Worm (Caenorhabditis elegans) whole organism, young adult: ENCODE data around the gene icl-1.
A peak's percentile ranks its signal among the peaks of the same experiment; 100 is the strongest.

Experiments
- B0019.2 ChIP-seq: fragments of 200-800 bp; sonication (Bioruptor generic); conservative IDR thresholded peaks from 2 replicates; pipeline ENCODE4 v1.3.6; 2022; ENCODE audit warnings: missing genetic modification reagents, missing genetic modification characterization, missing compliant biosample characterization
- B0336.3 ChIP-seq: fragments of 200-800 bp; sonication (Bioruptor generic); IDR thresholded peaks from 2 replicates; pipeline ENCODE4 v1.3.6; 2022; ENCODE audit warnings: missing genetic modification characterization, missing compliant biosample characterization
- C17E4.6 ChIP-seq: fragments of 200-800 bp; sonication (Bioruptor generic); IDR thresholded peaks from 2 replicates; pipeline ENCODE4 v1.3.6; 2022; ENCODE audit warnings: missing genetic modification reagents, missing genetic modification characterization, missing compliant biosample characterization
- F23B12.7 ChIP-seq: sonication (generic microtip); optimal IDR thresholded peaks from 2 replicates; lab custom pipeline; 2017; ENCODE audit warnings: missing genetic modification characterization, mild to moderate bottlenecking, missing compliant biosample characterization, antibody characterized with exemption, moderate library complexity; ENCODE audit not compliant: insufficient read depth
- F39B2.1 ChIP-seq: fragments of 200-800 bp; sonication (Bioruptor generic); IDR thresholded peaks from 2 replicates; pipeline ENCODE4 v1.3.6; 2022; ENCODE audit warnings: missing genetic modification reagents, missing genetic modification characterization, missing compliant biosample characterization
- F49E8.2 ChIP-seq: sonication (generic microtip); optimal IDR thresholded peaks from 3 replicates; lab custom pipeline; 2017; ENCODE audit warnings: missing genetic modification characterization, mild to moderate bottlenecking, missing compliant biosample characterization, antibody characterized with exemption, moderate library complexity; ENCODE audit not compliant: insufficient read depth
- F52B5.7 ChIP-seq: sonication (generic microtip); optimal IDR thresholded peaks from 2 replicates; lab custom pipeline; 2016; ENCODE audit warnings: mild to moderate bottlenecking, missing genetic modification characterization, missing compliant biosample characterization
- F55B11.4 ChIP-seq: sonication (generic microtip); optimal IDR thresholded peaks from 2 replicates; lab custom pipeline; 2016; ENCODE audit warnings: missing compliant biosample characterization, missing genetic modification characterization, borderline replicate concordance; ENCODE audit not compliant: insufficient read depth
- F57C9.4 ChIP-seq: sonication (generic microtip); optimal IDR thresholded peaks from 2 replicates; lab custom pipeline; 2017; ENCODE audit warnings: mild to moderate bottlenecking, missing genetic modification characterization, missing compliant biosample characterization
- K11D2.4 ChIP-seq: fragments of 200-800 bp; sonication (Bioruptor generic); IDR thresholded peaks from 2 replicates; pipeline ENCODE4 v1.3.6; 2022; ENCODE audit warnings: missing genetic modification reagents, missing genetic modification characterization, missing compliant biosample characterization
- T07F8.4 ChIP-seq: sonication (generic microtip); optimal IDR thresholded peaks from 2 replicates; lab custom pipeline; 2016; ENCODE audit warnings: mild to moderate bottlenecking, missing genetic modification characterization, moderate library complexity, missing compliant biosample characterization
- Y53F4B.3 ChIP-seq: fragments of 200-800 bp; sonication (Bioruptor generic); IDR thresholded peaks from 2 replicates; pipeline ENCODE4 v1.3.6; 2022; ENCODE audit warnings: missing genetic modification reagents, missing genetic modification characterization, missing compliant biosample characterization
- Y67H2A.10 ChIP-seq: fragments of 200-800 bp; sonication (Bioruptor generic); conservative IDR thresholded peaks from 2 replicates; pipeline ENCODE4 v1.3.6; 2022; ENCODE audit warnings: missing genetic modification reagents, missing genetic modification characterization, missing compliant biosample characterization
- ccch-3 ChIP-seq: fragments of 200-800 bp; sonication (Bioruptor generic); optimal IDR thresholded peaks from 2 replicates; lab custom pipeline; 2018; ENCODE audit warnings: mild to moderate bottlenecking, missing genetic modification characterization, missing compliant biosample characterization
- cebp-2 ChIP-seq: fragments of 200-800 bp; sonication (Bioruptor generic); IDR thresholded peaks from 2 replicates; pipeline ENCODE4 v1.3.6; 2022; ENCODE audit warnings: missing genetic modification characterization, missing compliant biosample characterization
- ceh-58 ChIP-seq: fragments of 200-800 bp; sonication (Bioruptor generic); IDR thresholded peaks from 2 replicates; pipeline ENCODE4 v1.3.6; 2022; ENCODE audit warnings: missing genetic modification characterization, missing compliant biosample characterization
- ceh-79 ChIP-seq: sonication (generic microtip); optimal IDR thresholded peaks from 2 replicates; lab custom pipeline; 2017; ENCODE audit warnings: mild to moderate bottlenecking, missing genetic modification characterization, missing compliant biosample characterization
- ceh-91 ChIP-seq: fragments of 200-800 bp; sonication (Bioruptor generic); IDR thresholded peaks from 2 replicates; pipeline ENCODE4 v1.3.6; 2022; ENCODE audit warnings: missing genetic modification reagents, missing genetic modification characterization, missing compliant biosample characterization
- ets-4 ChIP-seq: fragments of 200-800 bp; sonication (Bioruptor generic); optimal IDR thresholded peaks from 2 replicates; lab custom pipeline; 2018; ENCODE audit warnings: mild to moderate bottlenecking, missing genetic modification characterization, missing compliant biosample characterization
- hlh-12 ChIP-seq: sonication (generic microtip); optimal IDR thresholded peaks from 2 replicates; lab custom pipeline; 2016; ENCODE audit warnings: missing genetic modification characterization, missing compliant biosample characterization
- hlh-26 ChIP-seq: fragments of 200-800 bp; sonication (Bioruptor generic); conservative IDR thresholded peaks from 2 replicates; pipeline ENCODE4 v1.3.6; 2022; ENCODE audit warnings: missing genetic modification reagents, missing genetic modification characterization, missing compliant biosample characterization
- hmg-20 ChIP-seq: fragments of 200-800 bp; sonication (Bioruptor generic); IDR thresholded peaks from 2 replicates; pipeline ENCODE4 v1.3.6; 2022; ENCODE audit warnings: missing genetic modification reagents, missing genetic modification characterization, missing compliant biosample characterization
- hrde-1 ChIP-seq: sonication (generic microtip); optimal IDR thresholded peaks from 2 replicates; lab custom pipeline; 2016; ENCODE audit warnings: missing genetic modification characterization, mild to moderate bottlenecking, missing compliant biosample characterization, moderate library complexity, missing genotype, missing genetic modification reagents, borderline replicate concordance
- lin-26 ChIP-seq: fragments of 200-800 bp; sonication (Bioruptor generic); IDR thresholded peaks from 2 replicates; pipeline ENCODE4 v1.3.6; 2022; ENCODE audit warnings: missing genetic modification reagents, missing genetic modification characterization, missing compliant biosample characterization
- lin-35 ChIP-seq, 3 experiments: fragments of 150-350 bp in 2 of 3; sonication (generic microtip) in 1 of 3; optimal IDR thresholded peaks; 2 replicates each; lab custom pipeline; 2014 to 2018; ENCODE audit warnings: missing biosample characterization in 3 of 3, missing genetic modification characterization in 3 of 3, missing genetic modification reagents in 3 of 3
- lin-40 ChIP-seq: sonication (generic microtip); optimal IDR thresholded peaks from 2 replicates; lab custom pipeline; 2016; ENCODE audit warnings: missing genetic modification characterization, mild to moderate bottlenecking, missing compliant biosample characterization, missing genotype, missing genetic modification reagents
- lir-1 ChIP-seq: fragments of 200-800 bp; sonication (Bioruptor generic); conservative IDR thresholded peaks from 2 replicates; pipeline ENCODE4 v1.3.6; 2022; ENCODE audit warnings: missing genetic modification reagents, missing genetic modification characterization, missing compliant biosample characterization
- madf-10 ChIP-seq: sonication (generic microtip); optimal IDR thresholded peaks from 2 replicates; lab custom pipeline; 2016; ENCODE audit warnings: mild to moderate bottlenecking, missing genetic modification characterization, missing compliant biosample characterization
- madf-3 ChIP-seq: fragments of 200-800 bp; sonication (Bioruptor generic); IDR thresholded peaks from 2 replicates; pipeline ENCODE4 v1.3.6; 2022; ENCODE audit warnings: missing genetic modification reagents, missing genetic modification characterization, missing compliant biosample characterization
- mxl-1 ChIP-seq: sonication (generic microtip); optimal IDR thresholded peaks from 2 replicates; lab custom pipeline; 2016; ENCODE audit warnings: missing genetic modification characterization, missing compliant biosample characterization
- nfya-1 ChIP-seq: sonication (generic microtip); optimal IDR thresholded peaks from 2 replicates; lab custom pipeline; 2017; ENCODE audit warnings: antibody characterized with exemption, missing compliant biosample characterization, missing genetic modification characterization, borderline replicate concordance; ENCODE audit not compliant: insufficient read depth
- nhr-179 ChIP-seq: sonication (generic microtip); optimal IDR thresholded peaks from 2 replicates; lab custom pipeline; 2016; ENCODE audit warnings: mild to moderate bottlenecking, missing genetic modification characterization, missing compliant biosample characterization
- nhr-27 ChIP-seq: fragments of 200-800 bp; sonication (Bioruptor generic); optimal IDR thresholded peaks from 2 replicates; lab custom pipeline; 2018; ENCODE audit warnings: mild to moderate bottlenecking, missing genetic modification characterization, moderate library complexity, missing compliant biosample characterization
- nhr-80 ChIP-seq: sonication (generic microtip); optimal IDR thresholded peaks from 2 replicates; lab custom pipeline; 2016; ENCODE audit warnings: missing genetic modification characterization, missing compliant biosample characterization
- rpc-1 ChIP-seq, 2 experiments: fragments of 150-350 bp in 1 of 2; sonication (generic microtip) in 1 of 2; optimal IDR thresholded peaks; 2 replicates each; lab custom pipeline; 2014 to 2018; ENCODE audit warnings: missing biosample characterization in 1 of 2, missing genetic modification characterization in 1 of 2, missing genetic modification reagents in 1 of 2, missing genotype in 1 of 2
- sdz-38 ChIP-seq: sonication (generic microtip); optimal IDR thresholded peaks from 2 replicates; lab custom pipeline; 2016; ENCODE audit warnings: missing genotype, missing genetic modification characterization, missing compliant biosample characterization
- sea-2 ChIP-seq: fragments of 200-800 bp; sonication (Bioruptor generic); IDR thresholded peaks from 2 replicates; pipeline ENCODE4 v1.3.6; 2022; ENCODE audit warnings: missing genetic modification characterization, missing compliant biosample characterization
- snpc-1.3 ChIP-seq: sonication (generic microtip); optimal IDR thresholded peaks from 2 replicates; lab custom pipeline; 2017; ENCODE audit warnings: missing genetic modification characterization, mild to moderate bottlenecking, missing compliant biosample characterization, antibody characterized with exemption, moderate library complexity, missing genotype, missing genetic modification reagents; ENCODE audit not compliant: insufficient read depth
- snpc-3.4 ChIP-seq: sonication (generic microtip); optimal IDR thresholded peaks from 2 replicates; lab custom pipeline; 2017; ENCODE audit warnings: missing genetic modification characterization, mild to moderate bottlenecking, missing compliant biosample characterization, antibody characterized with exemption, moderate library complexity, missing genotype, missing genetic modification reagents
- snpc-4 ChIP-seq, 5 experiments: fragments of 150-350 bp in 1 of 5; sonication (generic microtip) in 4 of 5; optimal IDR thresholded peaks; 2 replicates each; lab custom pipeline; 2014 to 2018; ENCODE audit warnings: missing genetic modification characterization in 5 of 5, missing biosample characterization in 3 of 5, antibody characterized with exemption in 2 of 5, mild to moderate bottlenecking in 2 of 5, missing compliant biosample characterization in 2 of 5, missing genotype in 2 of 5, moderate library complexity in 2 of 5, missing genetic modification reagents in 1 of 5
- tbx-9 ChIP-seq: sonication (generic microtip); optimal IDR thresholded peaks from 2 replicates; lab custom pipeline; 2016; ENCODE audit warnings: borderline replicate concordance, missing genetic modification characterization, inconsistent platforms, missing compliant biosample characterization
- tlf-1 ChIP-seq: fragments of 200-800 bp; sonication (Bioruptor generic); optimal IDR thresholded peaks from 2 replicates; lab custom pipeline; 2018; ENCODE audit warnings: mild to moderate bottlenecking, missing genetic modification characterization, missing compliant biosample characterization
- ztf-22 ChIP-seq: fragments of 200-800 bp; sonication (Bioruptor generic); optimal IDR thresholded peaks from 2 replicates; lab custom pipeline; 2018; ENCODE audit warnings: mild to moderate bottlenecking, missing genetic modification characterization, moderate library complexity, missing compliant biosample characterization
- ztf-25 ChIP-seq: fragments of 200-800 bp; sonication (Bioruptor generic); IDR thresholded peaks from 2 replicates; pipeline ENCODE4 v1.3.6; 2022; ENCODE audit warnings: missing genetic modification reagents, missing genetic modification characterization, missing compliant biosample characterization
- ztf-6 ChIP-seq: fragments of 200-800 bp; sonication (Bioruptor generic); IDR thresholded peaks from 2 replicates; pipeline ENCODE4 v1.3.6; 2022; ENCODE audit warnings: missing genetic modification reagents, missing genetic modification characterization, missing compliant biosample characterization

icl-1 gene

DNA sequence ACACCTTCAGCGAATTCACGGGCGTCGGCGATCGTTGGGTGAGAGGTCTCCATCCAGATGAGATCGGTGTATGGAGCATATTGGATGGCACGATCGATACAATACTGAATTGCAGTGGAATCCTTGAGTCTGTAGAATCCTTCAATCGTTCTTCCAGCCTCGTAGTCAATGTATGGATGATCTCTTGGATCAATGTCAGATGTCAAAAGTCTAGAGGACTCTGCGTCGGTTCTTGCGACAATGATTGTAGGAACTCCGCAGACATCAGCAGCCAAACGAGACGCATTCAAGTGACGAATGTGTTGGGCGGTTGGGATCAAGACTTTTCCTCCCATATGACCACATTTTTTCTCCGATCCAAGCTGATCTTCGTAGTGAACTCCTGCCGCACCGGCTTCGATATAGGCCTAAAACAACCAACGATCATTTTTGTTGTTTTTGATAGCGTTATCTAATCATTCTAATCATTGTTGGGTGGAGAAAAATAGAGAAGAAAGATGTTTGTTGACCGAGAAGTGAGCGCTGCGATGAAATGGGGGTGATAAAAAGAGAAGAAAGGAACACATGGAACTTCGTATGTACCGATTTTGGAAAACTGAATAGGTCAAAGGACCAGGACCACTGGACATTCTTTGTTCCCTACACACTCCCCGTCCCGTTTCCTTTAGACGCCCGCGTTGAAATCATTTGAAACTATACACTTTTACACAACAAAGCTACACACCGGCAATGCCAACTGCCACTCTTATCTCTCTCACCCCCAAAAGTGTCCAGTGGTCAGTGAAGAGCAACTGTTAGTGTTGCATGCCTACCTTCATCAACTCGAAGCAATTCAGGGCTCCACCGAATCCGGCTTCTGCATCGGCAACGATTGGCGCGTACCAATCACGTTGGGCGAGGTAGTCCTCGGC lies 976 bp downstream of the icl-1 start (continued):
- TF ChIP-seq snpc-4 (GFP tag; optimal IDR thresholded peaks at IDR 0.05; lab: Kevin White, UChicago), result no peak
- TF ChIP-seq snpc-4 (tag; optimal IDR thresholded peaks at IDR 0.05; lab: Kevin White, UChicago), result no peak
- TF ChIP-seq ccch-3 (GFP tag; lab: Kevin White, UChicago), result no peak
- no peak; the same call in 1 of the 2 replicates for TF ChIP-seq hmg-20 (GFP tag; lab: Robert Waterston, UW)
- no peak for TF ChIP-seq tbx-9 (tag; lab: Kevin White, UChicago)
- TF ChIP-seq hlh-26 (GFP tag; lab: Robert Waterston, UW), result no peak
- no peak for TF ChIP-seq F55B11.4 (tag; lab: Kevin White, UChicago)
- TF ChIP-seq ceh-91 (GFP tag; lab: Robert Waterston, UW), result no peak
- TF ChIP-seq K11D2.4 (GFP tag; lab: Robert Waterston, UW), result peak; percentile 32; the same call in 1 of the 2 replicates
- TF ChIP-seq snpc-1.3 (tag; lab: Kevin White, UChicago), result no peak
- no peak for TF ChIP-seq F23B12.7 (tag; lab: Kevin White, UChicago)
- no peak for TF ChIP-seq madf-3 (GFP tag; lab: Robert Waterston, UW)
- no peak for TF ChIP-seq lir-1 (GFP tag; lab: Robert Waterston, UW)
- TF ChIP-seq Y67H2A.10 (GFP tag; lab: Robert Waterston, UW), result no peak
- TF ChIP-seq lin-26 (GFP tag; lab: Robert Waterston, UW), result no peak
- peak; percentile 7; the same call in 1 of the 2 replicates for TF ChIP-seq B0336.3 (GFP tag; lab: Robert Waterston, UW)
- TF ChIP-seq ztf-22 (GFP tag; lab: Kevin White, UChicago), result no peak
- no peak for TF ChIP-seq snpc-3.4
- no peak for TF ChIP-seq B0019.2 (GFP tag; lab: Robert Waterston, UW)
- peak; percentile 29 for TF ChIP-seq nhr-80 (tag; lab: Kevin White, UChicago)
- TF ChIP-seq F39B2.1 (GFP tag; lab: Robert Waterston, UW), result no peak
- TF ChIP-seq nhr-27, result no peak
- TF ChIP-seq mxl-1 (tag; lab: Kevin White, UChicago), result no peak
- no peak for TF ChIP-seq ceh-79 (tag; lab: Kevin White, UChicago)
- no peak for TF ChIP-seq nhr-179 (tag; lab: Kevin White, UChicago)
- TF ChIP-seq hrde-1 (tag; lab: Kevin White, UChicago), result no peak
- TF ChIP-seq ztf-25, result no peak
- no peak for TF ChIP-seq cebp-2 (GFP tag; lab: Robert Waterston, UW)
- no peak for TF ChIP-seq Y53F4B.3 (GFP tag; lab: Robert Waterston, UW)
- no peak for TF ChIP-seq F57C9.4 (tag; lab: Kevin White, UChicago)
- no peak for TF ChIP-seq tlf-1 (GFP tag; lab: Kevin White, UChicago)
- no peak for TF ChIP-seq hlh-12 (tag; lab: Kevin White, UChicago)
- TF ChIP-seq F49E8.2 (tag; lab: Kevin White, UChicago), result no peak
- no peak for TF ChIP-seq nfya-1 (tag; lab: Kevin White, UChicago)
- no peak for TF ChIP-seq madf-10 (tag; lab: Kevin White, UChicago)
- TF ChIP-seq C17E4.6 (GFP tag; lab: Robert Waterston, UW), result no peak
- no peak for TF ChIP-seq F52B5.7 (tag; lab: Kevin White, UChicago)
- TF ChIP-seq lin-40, result no peak
- no peak for TF ChIP-seq ceh-58 (GFP tag; lab: Robert Waterston, UW)
- TF ChIP-seq T07F8.4 (tag; lab: Kevin White, UChicago), result no peak
- TF ChIP-seq rpc-1 (optimal IDR thresholded peaks at IDR 0.05; lab: Kevin White, UChicago), result no peak
- TF ChIP-seq rpc-1 (tag; optimal IDR thresholded peaks at IDR 0.05; lab: Kevin White, UChicago), result no peak
- no peak for TF ChIP-seq ets-4 (GFP tag; lab: Kevin White, UChicago)
- no peak for TF ChIP-seq ztf-6
- no peak for TF ChIP-seq sdz-38 (tag; lab: Kevin White, UChicago)
- no peak for TF ChIP-seq sea-2 (GFP tag; lab: Robert Waterston, UW)
- no peak for TF ChIP-seq lin-35 (GFP tag; optimal IDR thresholded peaks at IDR 0.05; lab: Kevin White, UChicago)
